Worm (Caenorhabditis elegans) whole organism, mixed stage, embryonic: ENCODE data around the gene clec-206.

Experiments
- ceh-39 ChIP-seq: fragments of 150-350 bp; optimal IDR thresholded peaks from 2 replicates; lab custom pipeline; 2014; ENCODE audit warnings: missing biosample characterization, missing genetic modification characterization
- drap-1 ChIP-seq: fragments of 200-800 bp; sonication (Bioruptor generic); optimal IDR thresholded peaks from 3 replicates; lab custom pipeline; 2018; ENCODE audit warnings: mild to moderate bottlenecking, missing genetic modification characterization, missing compliant biosample characterization
- elt-3 ChIP-seq: fragments of 150-350 bp; optimal IDR thresholded peaks from 2 replicates; lab custom pipeline; 2014; ENCODE audit warnings: missing biosample characterization, missing genetic modification characterization
- lin-13 ChIP-seq: fragments of 150-350 bp; optimal IDR thresholded peaks from 2 replicates; lab custom pipeline; 2014; ENCODE audit warnings: missing biosample characterization, missing genetic modification characterization
- mab-5 ChIP-seq: fragments of 150-350 bp; optimal IDR thresholded peaks from 2 replicates; lab custom pipeline; 2014; ENCODE audit warnings: missing biosample characterization, missing genetic modification characterization
- mep-1 ChIP-seq: fragments of 150-350 bp; optimal IDR thresholded peaks from 2 replicates; lab custom pipeline; 2017; ENCODE audit warnings: missing biosample characterization, missing genetic modification reagents, missing genetic modification characterization, inconsistent platforms
- mls-2 ChIP-seq: sonication (generic microtip); optimal IDR thresholded peaks from 2 replicates; lab custom pipeline; 2016; ENCODE audit warnings: mild to moderate bottlenecking, missing genetic modification characterization, moderate library complexity, missing compliant biosample characterization
- nhr-28 ChIP-seq: fragments of 150-350 bp; optimal IDR thresholded peaks from 2 replicates; lab custom pipeline; 2014; ENCODE audit warnings: missing biosample characterization, missing genetic modification characterization
- unc-39 ChIP-seq: fragments of 150-350 bp; optimal IDR thresholded peaks from 2 replicates; lab custom pipeline; 2014; ENCODE audit warnings: missing biosample characterization, missing genetic modification characterization

DNA sequence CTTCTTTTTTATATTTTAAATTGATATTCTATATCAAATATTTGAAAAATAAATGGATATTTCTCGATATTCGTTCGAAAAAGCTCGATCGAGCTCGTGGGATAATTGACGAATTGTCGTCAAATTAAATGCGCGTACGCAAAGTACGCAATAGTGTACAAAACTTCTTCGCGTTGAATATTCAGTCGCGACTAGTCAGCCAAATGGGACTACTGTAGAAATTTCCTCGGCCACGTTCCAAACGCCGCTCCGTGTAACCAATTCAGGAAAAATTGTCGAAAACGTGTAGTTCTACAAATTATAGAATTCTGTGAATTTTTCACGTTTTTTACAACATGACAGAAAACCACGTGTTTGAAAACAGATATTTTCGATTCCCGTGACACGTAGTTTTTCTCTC is 4.3 kb upstream of the clec-206 start:
- TF ChIP-seq mep-1 (tag; lab: Kevin White, UChicago) (peak; percentile 47), unc-39 (no peak), elt-3 (tag; lab: Kevin White, UChicago) (no peak), nhr-28 (tag; lab: Kevin White, UChicago) (no peak), drap-1 (GFP tag; lab: Kevin White, UChicago) (no peak), lin-13 (tag; lab: Kevin White, UChicago) (no peak), ceh-39 (no peak), mls-2 (tag; lab: Kevin White, UChicago) (no peak), mab-5 (tag; lab: Kevin White, UChicago) (no peak)
